Fruit fly (Drosophila melanogaster) whole organism, adult: Measurements from ENCODE around the gene CG17803.

Experiments
- CG11617 ChIP-seq: fragments of 200-800 bp; sonication (Bioruptor generic); optimal IDR thresholded peaks from 2 replicates; lab custom pipeline; 2017; ENCODE audit warnings: mild to moderate bottlenecking, missing biosample characterization, missing genetic modification reagents, missing genetic modification characterization
- CG14711 ChIP-seq: fragments of 200-800 bp; sonication (Bioruptor generic); optimal IDR thresholded peaks from 2 replicates; lab custom pipeline; 2018; ENCODE audit warnings: missing biosample characterization, mild to moderate bottlenecking, missing genetic modification characterization, moderate library complexity
- CG5204 ChIP-seq: fragments of 200-800 bp; sonication (Bioruptor generic); optimal IDR thresholded peaks from 2 replicates; lab custom pipeline; 2016; ENCODE audit warnings: missing biosample characterization, missing genetic modification characterization
- CG7101 ChIP-seq: fragments of 200-800 bp; sonication (Bioruptor generic); optimal IDR thresholded peaks from 2 replicates; lab custom pipeline; 2018; ENCODE audit warnings: missing biosample characterization, mild to moderate bottlenecking, missing genetic modification characterization, moderate library complexity
- Crg-1 ChIP-seq: fragments of 200-800 bp; sonication (Bioruptor generic); optimal IDR thresholded peaks from 2 replicates; lab custom pipeline; 2016; ENCODE audit warnings: missing biosample characterization, missing genetic modification characterization
- Mnt ChIP-seq: fragments of 200-800 bp; sonication (Bioruptor generic); optimal IDR thresholded peaks from 2 replicates; lab custom pipeline; 2016; ENCODE audit warnings: missing biosample characterization, mild to moderate bottlenecking, missing genetic modification characterization
- bab1 ChIP-seq: fragments of 200-800 bp; sonication (Bioruptor generic); optimal IDR thresholded peaks from 3 replicates; lab custom pipeline; 2019; ENCODE audit warnings: missing biosample characterization, mild to moderate bottlenecking, missing genetic modification characterization, moderate library complexity
- cic ChIP-seq: fragments of 200-800 bp; sonication (Bioruptor generic); optimal IDR thresholded peaks from 2 replicates; lab custom pipeline; 2017; ENCODE audit warnings: missing biosample characterization, mild to moderate bottlenecking, missing genetic modification characterization, moderate library complexity
- kay ChIP-seq: fragments of 200-800 bp; sonication (Bioruptor generic); peaks from one replicate; lab custom pipeline; 2016; ENCODE audit warnings: missing biosample characterization, missing genetic modification characterization, borderline replicate concordance
- ovo ChIP-seq: fragments of 200-800 bp; sonication (Bioruptor generic); optimal IDR thresholded peaks from 2 replicates; lab custom pipeline; 2016; ENCODE audit warnings: missing biosample characterization, missing genetic modification characterization

- TF ChIP-seq CG11617 = no peak
- TF ChIP-seq CG7101 = no peak
- TF ChIP-seq bab1 = no peak
- no peak for TF ChIP-seq CG14711 (tag; lab: Kevin White, UChicago)
- no peak for TF ChIP-seq Mnt
- TF ChIP-seq CG5204 (GFP tag; lab: Kevin White, UChicago) = no peak
- TF ChIP-seq kay (GFP tag; lab: Kevin White, UChicago) = no peak
- TF ChIP-seq Crg-1 (GFP tag; lab: Kevin White, UChicago) = no peak
- TF ChIP-seq cic (GFP tag; lab: Kevin White, UChicago) = no peak
- TF ChIP-seq ovo (GFP tag; lab: Kevin White, UChicago) = no peak
Measured at dm6 chr3R:17811707-17812099, 10.4 kb upstream of the CG17803 start.
